Fruit fly (Drosophila melanogaster): ENCODE measurements around the gene Osi22.

Osi22 gene

dm6 chr3R:13288763-13289312, 1.6 kb upstream of the Osi22 start, which contains the start of gene apn (continued):
- TF ChIP-seq odd (GFP tag; optimal IDR thresholded peaks at IDR 0.05) (no peak), Poxn (GFP tag; IDR thresholded peaks at IDR 0.05) (no peak), Sry-β (GFP tag; optimal IDR thresholded peaks at IDR 0.05) (no peak), Atf-2 (GFP tag; optimal IDR thresholded peaks at IDR 0.05) (no peak), dpn (GFP tag; optimal IDR thresholded peaks at IDR 0.05) (peak in 1 of 2 experiments; percentile 37), tap (tag; optimal IDR thresholded peaks at IDR 0.05) (no peak), CG8388 (GFP tag; optimal IDR thresholded peaks at IDR 0.05) (peak; percentile 37), Ets65A (GFP tag) (no peak), slbo (GFP tag; IDR thresholded peaks at IDR 0.05) (0 out of 2 replicates have a peak, but pooled peaks have one; percentile 3)

dm6 chr3R:13293148-13293756, 2.8 kb downstream of the Osi22 start, which contains the start of gene wntD:
TSS of gene wntD (minus strand) at chr3R:13293198.
- TF ChIP-seq jigr1 (GFP tag; IDR thresholded peaks at IDR 0.05) (0 out of 3 replicates have a peak, but pooled peaks have one; percentile 31), CG15479 (GFP tag; optimal IDR thresholded peaks at IDR 0.05) (peak; percentile 87), CG4820 (GFP tag; optimal IDR thresholded peaks at IDR 0.05) (no peak), gt (GFP tag; IDR thresholded peaks at IDR 0.05) (peak; percentile 37; the same call in 1 of the 2 replicates), CG11723 (GFP tag; optimal IDR thresholded peaks at IDR 0.05) (no peak), CG9932 (GFP tag; IDR thresholded peaks at IDR 0.05) (0 out of 2 replicates have a peak, but pooled peaks have one; percentile 17), zen (tag; optimal IDR thresholded peaks at IDR 0.05) (peak; percentile 42), CG3726 (GFP tag; IDR thresholded peaks at IDR 0.05) (0 out of 3 replicates have a peak, but pooled peaks have one; percentile 12), Dref (GFP tag; IDR thresholded peaks at IDR 0.05) (0 out of 2 replicates have a peak, but pooled peaks have one; percentile 28), Gug (GFP tag; IDR thresholded peaks at IDR 0.05) (no peak), CG2875 (GFP tag; optimal IDR thresholded peaks at IDR 0.05) (no peak), az2 (GFP tag; optimal IDR thresholded peaks at IDR 0.05) (no peak), insv (GFP tag; optimal IDR thresholded peaks at IDR 0.05) (peak in 1 of 2 experiments; percentile 64), emc (GFP tag; optimal IDR thresholded peaks at IDR 0.05) (no peak), cad (GFP tag; optimal IDR thresholded peaks at IDR 0.05) (peak; percentile 77), Six4 (GFP tag; optimal IDR thresholded peaks at IDR 0.05) (no peak), CG3065 (GFP tag; optimal IDR thresholded peaks at IDR 0.05) (no peak), tll (GFP tag; optimal IDR thresholded peaks at IDR 0.05) (peak in 1 of 2 experiments; percentile 92), CG7357 (GFP tag; IDR thresholded peaks at IDR 0.05) (0 out of 3 replicates have a peak, but pooled peaks have one; percentile 10), D (optimal IDR thresholded peaks at IDR 0.05) (peak; percentile 14), D (GFP tag; optimal IDR thresholded peaks at IDR 0.05) (no peak), sens (GFP tag) (peak; percentile 4), twi (tag; optimal IDR thresholded peaks at IDR 0.05) (peak; percentile 86), prd (optimal IDR thresholded peaks at IDR 0.05) (no peak), prd (GFP tag; IDR thresholded peaks at IDR 0.05) (peak; percentile 33; the same call in 2 of the 3 replicates)

- no peak for TF ChIP-seq CG18262 (tag; optimal IDR thresholded peaks at IDR 0.05)
- no peak for TF ChIP-seq PHDP (tag; optimal IDR thresholded peaks at IDR 0.05)
- TF ChIP-seq NFAT (GFP tag; IDR thresholded peaks at IDR 0.05) = no peak
- no peak for TF ChIP-seq CG14441 (GFP tag; IDR thresholded peaks at IDR 0.05)
- no peak for TF ChIP-seq salm (tag; optimal IDR thresholded peaks at IDR 0.05)
- TF ChIP-seq CG1024 (GFP tag; IDR thresholded peaks at IDR 0.05) = no peak
- TF ChIP-seq lilli (GFP tag; optimal IDR thresholded peaks at IDR 0.05) = no peak
- TF ChIP-seq sens-2 (GFP tag; IDR thresholded peaks at IDR 0.05) = no peak
- no peak for TF ChIP-seq wdn (GFP tag; IDR thresholded peaks at IDR 0.05)
- no peak for TF ChIP-seq kni (GFP tag; optimal IDR thresholded peaks at IDR 0.05)
- no peak for TF ChIP-seq pita (GFP tag; optimal IDR thresholded peaks at IDR 0.05)
- peak; percentile 57 for TF ChIP-seq mirr (GFP tag; optimal IDR thresholded peaks at IDR 0.05)
- no peak for TF ChIP-seq MESR4 (GFP tag; optimal IDR thresholded peaks at IDR 0.05)
- peak; percentile 76 for TF ChIP-seq sug (tag; optimal IDR thresholded peaks at IDR 0.05)
- no peak for TF ChIP-seq toy (GFP tag; IDR thresholded peaks at IDR 0.05)
- TF ChIP-seq pum (GFP tag; optimal IDR thresholded peaks at IDR 0.05) = no peak
These were observed 4.0 kb downstream of the Osi22 start, which contains the start of gene CG8773 for dm6 chr3R:13294461-13294860. TSS of gene CG8773 (plus strand) at chr3R:13294748.

All from whole organism, embryonic.